Worm (Caenorhabditis elegans): Measurements from ENCODE around the gene T24H7.2.

The T24H7.2 gene

ce11 chrII:6235432-6236092 lies 11.5 kb upstream of the T24H7.2 start, which contains the start of gene T24H7.9:
Gene T24H7.9, minus strand, starts transcription at chrII:6235505.
- no peak for TF ChIP-seq unc-86 (tag; optimal IDR thresholded peaks at IDR 0.05)
- TF ChIP-seq hlh-17 (GFP tag; optimal IDR thresholded peaks at IDR 0.05; ENCODE audit: borderline replicate concordance) = no peak
- TF ChIP-seq dsc-1 (tag; optimal IDR thresholded peaks at IDR 0.05) = no peak
- TF ChIP-seq nhr-76 (tag; optimal IDR thresholded peaks at IDR 0.05) = no peak
- no peak for TF ChIP-seq skn-1 (tag; optimal IDR thresholded peaks at IDR 0.05)
- TF ChIP-seq hlh-4 (tag; optimal IDR thresholded peaks at IDR 0.05) = no peak
- TF ChIP-seq lin-14 (GFP tag; optimal IDR thresholded peaks at IDR 0.05) = no peak
- TF ChIP-seq unc-62 (GFP tag; optimal IDR thresholded peaks at IDR 0.05) = no peak
- TF ChIP-seq mef-2 (tag; optimal IDR thresholded peaks at IDR 0.05) = no peak
- no peak for TF ChIP-seq zip-4 (GFP tag; optimal IDR thresholded peaks at IDR 0.05)
- no peak for TF ChIP-seq nhr-47 (tag; optimal IDR thresholded peaks at IDR 0.05)
- TF ChIP-seq nhr-12 (tag; optimal IDR thresholded peaks at IDR 0.05) = no peak
- TF ChIP-seq F16B12.6 (tag; optimal IDR thresholded peaks at IDR 0.05) = no peak

DNA sequence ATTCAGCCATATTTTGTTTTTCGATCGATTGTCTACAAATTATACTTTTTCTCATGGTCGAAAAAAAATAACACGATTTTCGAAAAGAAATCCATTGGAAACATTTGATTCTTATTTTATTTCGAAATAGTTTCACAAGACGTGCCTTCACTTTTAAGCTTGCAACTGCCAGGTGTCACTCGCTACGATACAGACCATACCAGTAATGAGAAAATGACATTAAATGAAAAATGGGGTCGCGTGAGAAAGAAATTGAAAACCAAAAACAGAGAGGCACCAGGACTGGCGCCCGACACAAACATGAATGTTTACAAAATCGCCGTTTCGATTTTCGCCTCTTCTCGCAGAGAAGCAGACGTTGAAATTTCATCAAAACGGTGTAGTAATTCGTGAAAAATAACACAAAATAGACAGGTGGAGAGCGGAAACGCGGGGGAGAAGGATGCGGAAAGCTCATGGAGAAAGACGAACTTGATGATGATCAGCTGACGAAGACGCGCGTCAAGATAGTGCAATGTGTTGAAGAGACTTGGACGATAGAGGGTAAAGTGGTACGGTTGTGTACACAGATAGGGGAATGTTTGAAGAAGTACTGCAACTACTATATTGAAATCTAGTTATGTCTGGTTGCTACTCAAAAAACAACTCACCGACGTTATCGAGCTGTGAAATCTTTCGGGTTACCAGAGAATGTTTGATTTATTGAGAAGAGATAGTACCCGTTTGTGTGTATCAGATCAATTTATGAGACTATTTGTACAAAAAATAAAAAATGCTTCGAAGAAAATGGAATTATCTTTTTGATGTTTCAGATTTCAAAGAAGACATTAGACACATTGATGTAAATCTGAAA lies 10.8 kb upstream of the T24H7.2 start:
- peak; percentile 78 for TF ChIP-seq blmp-1 (tag; optimal IDR thresholded peaks at IDR 0.05)
- TF ChIP-seq elt-3 (tag; optimal IDR thresholded peaks at IDR 0.05) = peak in 1 of 6 experiments; percentile 35
- peak; percentile 19 for TF ChIP-seq nhr-71 (tag; optimal IDR thresholded peaks at IDR 0.05)
- TF ChIP-seq aha-1 (tag; optimal IDR thresholded peaks at IDR 0.05) = no peak
- no peak for TF ChIP-seq ces-1 (GFP tag; optimal IDR thresholded peaks at IDR 0.05)
- TF ChIP-seq lin-15B (tag; optimal IDR thresholded peaks at IDR 0.05) = no peak
- no peak for TF ChIP-seq nhr-76 (tag; optimal IDR thresholded peaks at IDR 0.05)
- peak; percentile 54 for TF ChIP-seq lin-14 (GFP tag; optimal IDR thresholded peaks at IDR 0.05)
- no peak for TF ChIP-seq efl-1 (optimal IDR thresholded peaks at IDR 0.05)
- TF ChIP-seq efl-1 (GFP tag; optimal IDR thresholded peaks at IDR 0.05 in 1 of 2) = peak in 1 of 2 experiments; percentile 47
- TF ChIP-seq egl-27 (tag; optimal IDR thresholded peaks at IDR 0.05) = no peak
- no peak for TF ChIP-seq mdl-1 (tag; optimal IDR thresholded peaks at IDR 0.05)
- TF ChIP-seq fkh-8 (tag; optimal IDR thresholded peaks at IDR 0.05) = no peak
- no peak for TF ChIP-seq efl-3 (GFP tag; optimal IDR thresholded peaks at IDR 0.05)
- TF ChIP-seq sox-4 (tag; optimal IDR thresholded peaks at IDR 0.05) = no peak
- TF ChIP-seq nhr-20 (tag; optimal IDR thresholded peaks at IDR 0.05) = peak; percentile 25
- peak in 1 of 2 experiments; percentile 45 for TF ChIP-seq lin-35 (GFP tag; optimal IDR thresholded peaks at IDR 0.05)
- peak in 1 of 3 experiments; percentile 3 for TF ChIP-seq dpl-1 (GFP tag; optimal IDR thresholded peaks at IDR 0.05)
- TF ChIP-seq ama-1 (optimal IDR thresholded peaks at IDR 0.05) = no peak
- peak; percentile 83 for TF ChIP-seq nhr-85 (tag)
- TF ChIP-seq lsy-2 (tag; optimal IDR thresholded peaks at IDR 0.05) = peak in 1 of 2 experiments; percentile 30
- no peak for TF ChIP-seq unc-98 (GFP tag; IDR thresholded peaks at IDR 0.05)
- no peak for TF ChIP-seq unc-62 (GFP tag; optimal IDR thresholded peaks at IDR 0.05)
- peak; percentile 6 for TF ChIP-seq snu-23 (GFP tag; optimal IDR thresholded peaks at IDR 0.05)
- TF ChIP-seq unc-130 (tag; optimal IDR thresholded peaks at IDR 0.05) = no peak

DNA sequence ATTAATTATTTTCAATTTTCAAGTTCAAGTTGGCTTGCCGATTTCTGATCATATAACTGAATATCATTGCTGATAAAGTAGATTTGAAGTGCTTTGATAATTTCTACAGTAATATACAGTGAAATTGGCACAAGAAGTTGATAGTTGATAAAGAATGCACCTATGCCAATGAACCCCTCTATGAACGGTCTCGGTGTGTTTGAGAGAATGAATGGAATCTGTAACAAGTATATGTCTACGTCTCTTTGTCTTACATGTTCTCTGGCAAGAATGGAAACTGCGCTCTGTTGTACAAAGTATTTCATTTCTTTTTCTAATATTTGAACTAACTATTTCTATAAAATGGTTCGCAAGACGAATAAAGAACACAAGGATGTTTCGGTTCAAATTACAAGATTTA lies 5.4 kb upstream of the T24H7.2 start, which contains the start of gene T24H7.8:
Gene T24H7.8 (plus strand): TSS at position 301 of the 400 bp plus-strand sequence.
- no peak for TF ChIP-seq rnt-1 (tag; optimal IDR thresholded peaks at IDR 0.05)
- TF ChIP-seq ceh-88 (GFP tag; IDR thresholded peaks at IDR 0.05) = no peak
- no peak for TF ChIP-seq hlh-17 (GFP tag; optimal IDR thresholded peaks at IDR 0.05; ENCODE audit: borderline replicate concordance)
- no peak for TF ChIP-seq ztf-4 (tag; optimal IDR thresholded peaks at IDR 0.05)
- no peak for TF ChIP-seq fkh-10 (GFP tag; optimal IDR thresholded peaks at IDR 0.05)

All from whole organism, L1 larva.